Worm (Caenorhabditis elegans) whole organism, L4 larva: ENCODE results near the gene ttr-38.

Experiments
- F44E2.7 ChIP-seq: fragments of 200-800 bp; sonication (Bioruptor generic); IDR thresholded peaks from 2 replicates; pipeline ENCODE4 v2.1.2; 2022; ENCODE audit warnings: missing genetic modification characterization, missing compliant biosample characterization
- R02D3.7 ChIP-seq: fragments of 150-350 bp; sonication (generic microtip); optimal IDR thresholded peaks from 3 replicates; lab custom pipeline; 2014; ENCODE audit warnings: missing biosample characterization, missing genetic modification characterization
- T20F7.1 ChIP-seq: fragments of 200-800 bp; sonication (Bioruptor generic); optimal IDR thresholded peaks from 2 replicates; lab custom pipeline; 2018; ENCODE audit warnings: mild to moderate bottlenecking, missing genetic modification characterization, missing compliant biosample characterization
- Y75B8A.6 ChIP-seq: fragments of 200-800 bp; sonication (Bioruptor generic); IDR thresholded peaks from 2 replicates; pipeline ENCODE4 v1.3.6; 2022; ENCODE audit warnings: missing genetic modification reagents, missing genetic modification characterization, missing compliant biosample characterization
- ZK546.5 ChIP-seq, 2 experiments: sonication (generic microtip); optimal IDR thresholded peaks; 2 replicates each; lab custom pipeline; 2017; ENCODE audit warnings: missing biosample characterization in 2 of 2, missing genetic modification characterization in 2 of 2
- aly-2 ChIP-seq: sonication (generic microtip); optimal IDR thresholded peaks from 2 replicates; lab custom pipeline; 2018; ENCODE audit warnings: missing biosample characterization, missing genetic modification characterization
- arid-1 ChIP-seq: fragments of 200-800 bp; sonication (Bioruptor generic); conservative IDR thresholded peaks from 2 replicates; pipeline ENCODE4 v1.3.6; 2022; ENCODE audit warnings: missing genetic modification reagents, missing genetic modification characterization, missing compliant biosample characterization
- ceh-20 ChIP-seq: fragments of 200-800 bp; sonication (Bioruptor generic); IDR thresholded peaks from 2 replicates; pipeline ENCODE4 v1.3.6; 2022; ENCODE audit warnings: missing genetic modification reagents, missing genetic modification characterization, missing compliant biosample characterization
- ceh-32 ChIP-seq: sonication (generic microtip); optimal IDR thresholded peaks from 2 replicates; lab custom pipeline; 2016; ENCODE audit warnings: mild to moderate bottlenecking, missing genetic modification characterization, missing compliant biosample characterization; ENCODE audit not compliant: poor library complexity
- daf-12 ChIP-seq: fragments of 150-350 bp; optimal IDR thresholded peaks from 2 replicates; lab custom pipeline; 2014; ENCODE audit warnings: missing biosample characterization, missing genetic modification reagents, missing genetic modification characterization
- daf-8 ChIP-seq: fragments of 200-800 bp; sonication (Bioruptor generic); IDR thresholded peaks from 2 replicates; pipeline ENCODE4 v1.3.6; 2022; ENCODE audit warnings: missing genetic modification characterization, missing compliant biosample characterization
- dmd-6 ChIP-seq: fragments of 200-800 bp; sonication (Bioruptor generic); IDR thresholded peaks from 2 replicates; pipeline ENCODE4 v1.3.6; 2022; ENCODE audit warnings: missing genetic modification reagents, missing genetic modification characterization, missing compliant biosample characterization
- dmd-9 ChIP-seq: fragments of 200-800 bp; sonication (Bioruptor generic); IDR thresholded peaks from 2 replicates; pipeline ENCODE4 v1.3.6; 2022; ENCODE audit warnings: missing genetic modification reagents, missing genetic modification characterization, missing compliant biosample characterization
- fkh-10 ChIP-seq: fragments of 150-350 bp; optimal IDR thresholded peaks from 2 replicates; lab custom pipeline; 2014; ENCODE audit warnings: missing biosample characterization, missing genetic modification reagents, missing genetic modification characterization
- gei-8 ChIP-seq: fragments of 200-800 bp; sonication (Bioruptor generic); optimal IDR thresholded peaks from 2 replicates; lab custom pipeline; 2018; ENCODE audit warnings: mild to moderate bottlenecking, missing genetic modification characterization, missing compliant biosample characterization
- hlh-30 ChIP-seq: sonication (generic microtip); optimal IDR thresholded peaks from 2 replicates; lab custom pipeline; 2017; ENCODE audit warnings: antibody characterized with exemption, mild to moderate bottlenecking, missing genetic modification characterization, missing compliant biosample characterization; ENCODE audit not compliant: insufficient read depth
- jun-1 ChIP-seq: fragments of 150-350 bp; optimal IDR thresholded peaks from 2 replicates; lab custom pipeline; 2014; ENCODE audit warnings: missing biosample characterization, missing genetic modification reagents, missing genetic modification characterization
- lin-29 ChIP-seq: fragments of 200-800 bp; sonication (Bioruptor generic); IDR thresholded peaks from 2 replicates; pipeline ENCODE4 v1.3.6; 2022; ENCODE audit warnings: missing genetic modification reagents, missing genetic modification characterization, missing compliant biosample characterization
- lin-38 ChIP-seq: fragments of 200-800 bp; sonication (Bioruptor generic); IDR thresholded peaks from 2 replicates; pipeline ENCODE4 v1.3.6; 2022; ENCODE audit warnings: missing genetic modification reagents, missing genetic modification characterization, missing compliant biosample characterization
- lin-39 ChIP-seq: fragments of 150-350 bp; optimal IDR thresholded peaks from 2 replicates; lab custom pipeline; 2014; ENCODE audit warnings: missing biosample characterization, missing genetic modification reagents, missing genetic modification characterization
- madf-5 ChIP-seq, 2 experiments: fragments of 200-800 bp; sonication (Bioruptor generic); IDR thresholded peaks; 2 replicates each; pipeline ENCODE4 v1.3.6; 2022; ENCODE audit warnings: missing compliant biosample characterization in 2 of 2, missing genetic modification characterization in 2 of 2
- madf-9 ChIP-seq: fragments of 200-800 bp; sonication (Bioruptor generic); conservative IDR thresholded peaks from 2 replicates; pipeline ENCODE4 v1.3.6; 2022; ENCODE audit warnings: missing genetic modification reagents, missing genetic modification characterization, missing compliant biosample characterization
- mdt-29 ChIP-seq: fragments of 200-800 bp; sonication (Bioruptor generic); IDR thresholded peaks from 2 replicates; pipeline ENCODE4 v1.3.6; 2022; ENCODE audit warnings: missing genetic modification reagents, missing genetic modification characterization, missing compliant biosample characterization
- nhr-111 ChIP-seq: fragments of 200-800 bp; sonication (Bioruptor generic); optimal IDR thresholded peaks from 2 replicates; lab custom pipeline; 2018; ENCODE audit warnings: mild to moderate bottlenecking, missing genetic modification characterization, missing compliant biosample characterization
- nhr-25 ChIP-seq: sonication (generic microtip); optimal IDR thresholded peaks from 2 replicates; lab custom pipeline; 2017; ENCODE audit warnings: missing genetic modification characterization, mild to moderate bottlenecking, missing compliant biosample characterization, antibody characterized with exemption, moderate library complexity, borderline replicate concordance; ENCODE audit not compliant: insufficient read depth
- nhr-42 ChIP-seq: fragments of 200-800 bp; sonication (Bioruptor generic); IDR thresholded peaks from 2 replicates; pipeline ENCODE4 v1.3.6; 2022; ENCODE audit warnings: missing genetic modification characterization, missing compliant biosample characterization
- nhr-48 ChIP-seq: sonication (generic microtip); optimal IDR thresholded peaks from 2 replicates; lab custom pipeline; 2016; ENCODE audit warnings: mild to moderate bottlenecking, missing genetic modification characterization, missing compliant biosample characterization
- nhr-76 ChIP-seq: fragments of 150-350 bp; optimal IDR thresholded peaks from 2 replicates; lab custom pipeline; 2014; ENCODE audit warnings: missing biosample characterization, missing genetic modification characterization
- pha-4 ChIP-seq, 2 experiments: fragments of 150-350 bp in 1 of 2; fragments of 200-800 bp in 1 of 2; sonication (Bioruptor generic) in 1 of 2; IDR thresholded peaks in 1 of 2; optimal IDR thresholded peaks in 1 of 2; 2 replicates each; pipeline versions ENCODE4 v1.3.6 to Lab custom; 2014 to 2022; ENCODE audit warnings: missing genetic modification characterization in 2 of 2, missing genetic modification reagents in 2 of 2, missing biosample characterization in 1 of 2, missing compliant biosample characterization in 1 of 2
- pqm-1 ChIP-seq: sonication (generic microtip); optimal IDR thresholded peaks from 2 replicates; lab custom pipeline; 2017; ENCODE audit warnings: missing biosample characterization, missing genetic modification characterization
- saeg-2 ChIP-seq: fragments of 200-800 bp; sonication (Bioruptor generic); IDR thresholded peaks from 2 replicates; pipeline ENCODE4 v1.3.6; 2022; ENCODE audit warnings: missing genetic modification reagents, missing genetic modification characterization, missing compliant biosample characterization
- sdz-12 ChIP-seq: fragments of 200-800 bp; sonication (Bioruptor generic); optimal IDR thresholded peaks from 2 replicates; lab custom pipeline; 2018; ENCODE audit warnings: mild to moderate bottlenecking, missing genetic modification characterization, missing compliant biosample characterization
- snpc-1.2 ChIP-seq: fragments of 200-800 bp; sonication (Bioruptor generic); IDR thresholded peaks from 2 replicates; pipeline ENCODE4 v1.3.6; 2022; ENCODE audit warnings: missing genetic modification reagents, missing genetic modification characterization, missing compliant biosample characterization
- snpc-4 ChIP-seq: fragments of 150-350 bp; optimal IDR thresholded peaks from 2 replicates; lab custom pipeline; 2014; ENCODE audit warnings: missing biosample characterization, missing genetic modification characterization
- unc-39 ChIP-seq: sonication (generic microtip); optimal IDR thresholded peaks from 2 replicates; lab custom pipeline; 2017; ENCODE audit warnings: missing biosample characterization, missing genetic modification characterization
- unc-62 ChIP-seq, 3 experiments: fragments of 150-350 bp in 1 of 3; sonication (generic microtip); optimal IDR thresholded peaks in 2 of 3; peaks in 1 of 3; 1 replicate in 1 of 3; 2 replicates in 2 of 3; lab custom pipeline; 2014 to 2017; ENCODE audit warnings: missing biosample characterization in 3 of 3, missing genetic modification characterization in 3 of 3, missing genetic modification reagents in 3 of 3, missing genotype in 1 of 3
- zip-2 ChIP-seq: fragments of 150-350 bp; optimal IDR thresholded peaks from 2 replicates; lab custom pipeline; 2014; ENCODE audit warnings: missing biosample characterization, missing genetic modification characterization
- ztf-7 ChIP-seq: fragments of 150-350 bp; optimal IDR thresholded peaks from 2 replicates; lab custom pipeline; 2014; ENCODE audit warnings: missing biosample characterization, missing genetic modification characterization

The ttr-38 gene

ce11 chrX:9347380-9347979, 33.2 kb upstream of the ttr-38 start, which contains the start of gene oga-1 (continued):
- TF ChIP-seq nhr-42 (GFP tag; lab: Robert Waterston, UW), result peak; percentile 50; the same call in 1 of the 2 replicates
- no peak for TF ChIP-seq nhr-111 (GFP tag; lab: Kevin White, UChicago)
- peak; percentile 76 for TF ChIP-seq ztf-7 (tag; lab: Kevin White, UChicago)
- TF ChIP-seq T20F7.1 (GFP tag; lab: Kevin White, UChicago), result peak; percentile 66
- TF ChIP-seq arid-1 (GFP tag; lab: Robert Waterston, UW), result no peak
- TF ChIP-seq fkh-10, result peak; percentile 60
- TF ChIP-seq dmd-6 (GFP tag; lab: Robert Waterston, UW), result peak; percentile 85
- no peak for TF ChIP-seq nhr-25
- TF ChIP-seq R02D3.7 (tag; lab: Kevin White, UChicago), result no peak
- TF ChIP-seq ZK546.5 (tag; optimal IDR thresholded peaks at IDR 0.05; lab: Kevin White, UChicago), result no peak
- no peak for TF ChIP-seq madf-9 (GFP tag; lab: Robert Waterston, UW)
- TF ChIP-seq unc-39 (tag; lab: Kevin White, UChicago), result no peak
- TF ChIP-seq Y75B8A.6, result no peak
- peak; percentile 99 for TF ChIP-seq hlh-30
- TF ChIP-seq madf-5 (GFP tag; IDR thresholded peaks at IDR 0.05; lab: Robert Waterston, UW), result no peak
- TF ChIP-seq daf-8 (GFP tag; lab: Robert Waterston, UW), result no peak
- TF ChIP-seq pha-4 (GFP tag; IDR thresholded peaks at IDR 0.05; lab: Robert Waterston, UW), result no peak
- peak; percentile 91 for TF ChIP-seq pha-4 (tag; optimal IDR thresholded peaks at IDR 0.05; lab: Kevin White, UChicago)
- TF ChIP-seq zip-2 (tag; lab: Kevin White, UChicago), result peak; percentile 16
- no peak for TF ChIP-seq sdz-12 (GFP tag; lab: Kevin White, UChicago)
- TF ChIP-seq dmd-9 (GFP tag; lab: Robert Waterston, UW), result peak; percentile 24; the same call in 1 of the 2 replicates
- TF ChIP-seq lin-39 (tag; lab: Kevin White, UChicago), result no peak
- no peak for TF ChIP-seq lin-29 (GFP tag; lab: Robert Waterston, UW)
- TF ChIP-seq jun-1 (tag; lab: Kevin White, UChicago), result no peak
- no peak for TF ChIP-seq lin-38 (GFP tag; lab: Robert Waterston, UW)
- no peak for TF ChIP-seq unc-62 (GFP tag; optimal IDR thresholded peaks at IDR 0.05 in 1 of 2; lab: Kevin White, UChicago)
- no peak for TF ChIP-seq unc-62 (tag; optimal IDR thresholded peaks at IDR 0.05; lab: Kevin White, UChicago)

- TF ChIP-seq Y75B8A.6, result no peak
- no peak for TF ChIP-seq snpc-4 (tag; lab: Kevin White, UChicago)
- TF ChIP-seq nhr-48, result no peak
- TF ChIP-seq pqm-1 (tag; lab: Kevin White, UChicago), result no peak
- TF ChIP-seq mdt-29 (GFP tag; lab: Robert Waterston, UW), result no peak
- no peak for TF ChIP-seq gei-8
- no peak for TF ChIP-seq ztf-7 (tag; lab: Kevin White, UChicago)
- no peak for TF ChIP-seq lin-38 (GFP tag; lab: Robert Waterston, UW)
- TF ChIP-seq aly-2 (tag; lab: Kevin White, UChicago), result no peak
- TF ChIP-seq F44E2.7 (GFP tag; lab: Robert Waterston, UW), result no peak
- TF ChIP-seq nhr-76 (tag; lab: Kevin White, UChicago), result no peak
- no peak for TF ChIP-seq daf-12 (tag; lab: Kevin White, UChicago)
- TF ChIP-seq ceh-20, result no peak
- no peak for TF ChIP-seq snpc-1.2 (GFP tag; lab: Robert Waterston, UW)
- TF ChIP-seq saeg-2, result no peak
- no peak for TF ChIP-seq ceh-32
- TF ChIP-seq nhr-42 (GFP tag; lab: Robert Waterston, UW), result no peak
Measured at ce11 chrX:9338375-9338774, 24.1 kb upstream of the ttr-38 start, which contains the start of gene apa-2. apa-2 (plus strand) TSS chrX:9338675.
